Worm (Caenorhabditis elegans) whole organism, young adult: Measurements from ENCODE around the gene Y42H9B.3.

Source experiments
- B0019.2 ChIP-seq: fragments of 200-800 bp; sonication (Bioruptor generic); conservative IDR thresholded peaks from 2 replicates; pipeline ENCODE4 v1.3.6; 2022; ENCODE audit warnings: missing genetic modification reagents, missing genetic modification characterization, missing compliant biosample characterization
- bed-2 ChIP-seq: fragments of 200-800 bp; sonication (Bioruptor generic); IDR thresholded peaks from 2 replicates; pipeline ENCODE4 v1.3.6; 2022; ENCODE audit warnings: missing genetic modification reagents, missing genetic modification characterization, missing compliant biosample characterization
- chd-7 ChIP-seq: sonication (generic microtip); optimal IDR thresholded peaks from 2 replicates; lab custom pipeline; 2016; ENCODE audit warnings: mild to moderate bottlenecking, missing genetic modification characterization, moderate library complexity, missing compliant biosample characterization
- lsy-27 ChIP-seq: sonication (generic microtip); optimal IDR thresholded peaks from 2 replicates; lab custom pipeline; 2017; ENCODE audit warnings: missing genetic modification characterization, mild to moderate bottlenecking, missing compliant biosample characterization, antibody characterized with exemption, missing genotype, borderline replicate concordance; ENCODE audit not compliant: insufficient read depth
- nfya-1 ChIP-seq: sonication (generic microtip); optimal IDR thresholded peaks from 2 replicates; lab custom pipeline; 2017; ENCODE audit warnings: antibody characterized with exemption, missing compliant biosample characterization, missing genetic modification characterization, borderline replicate concordance; ENCODE audit not compliant: insufficient read depth
- nhr-80 ChIP-seq: sonication (generic microtip); optimal IDR thresholded peaks from 2 replicates; lab custom pipeline; 2016; ENCODE audit warnings: missing genetic modification characterization, missing compliant biosample characterization
- sea-2 ChIP-seq: fragments of 200-800 bp; sonication (Bioruptor generic); IDR thresholded peaks from 2 replicates; pipeline ENCODE4 v1.3.6; 2022; ENCODE audit warnings: missing genetic modification characterization, missing compliant biosample characterization
- ztf-28 ChIP-seq: fragments of 200-800 bp; sonication (Bioruptor generic); IDR thresholded peaks from 2 replicates; pipeline ENCODE4 v1.3.6; 2022; ENCODE audit warnings: missing genetic modification reagents, missing genetic modification characterization, missing compliant biosample characterization

DNA sequence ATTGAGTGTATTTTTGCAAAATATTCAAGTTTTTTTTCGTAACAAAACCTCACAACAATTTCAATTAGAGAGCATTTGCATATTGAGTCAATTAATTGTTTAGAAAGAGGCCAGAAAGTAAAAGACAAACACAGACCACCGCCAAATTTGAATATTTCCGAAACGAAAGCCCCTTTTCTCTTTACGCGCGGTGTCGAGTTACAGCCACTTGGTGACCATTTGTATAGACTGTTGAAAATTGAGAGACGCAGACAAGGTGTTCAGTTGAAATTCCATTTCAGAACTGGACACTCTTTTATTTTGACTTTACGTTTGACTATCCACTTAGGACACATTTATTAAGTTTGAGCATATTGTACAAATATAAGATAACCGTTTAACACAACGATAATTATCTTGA is 35.9 kb upstream of the Y42H9B.3 start:
- TF ChIP-seq bed-2 (GFP tag; lab: Robert Waterston, UW) (no peak), B0019.2 (no peak), chd-7 (tag; lab: Kevin White, UChicago) (no peak), nfya-1 (tag; lab: Kevin White, UChicago) (no peak), sea-2 (no peak), ztf-28 (no peak), nhr-80 (tag; lab: Kevin White, UChicago) (no peak), lsy-27 (tag; lab: Kevin White, UChicago) (no peak)
